Worm (Caenorhabditis elegans) whole organism, young adult: ENCODE measurements around the gene cyp-35A2.

ENCODE experiments used
- B0019.2 ChIP-seq: fragments of 200-800 bp; sonication (Bioruptor generic); conservative IDR thresholded peaks from 2 replicates; pipeline ENCODE4 v1.3.6; 2022; ENCODE audit warnings: missing genetic modification reagents, missing genetic modification characterization, missing compliant biosample characterization
- B0035.1 ChIP-seq: sonication (generic microtip); optimal IDR thresholded peaks from 2 replicates; lab custom pipeline; 2016; ENCODE audit warnings: missing genetic modification characterization, mild to moderate bottlenecking, missing compliant biosample characterization, missing genotype, missing genetic modification reagents
- B0336.3 ChIP-seq: fragments of 200-800 bp; sonication (Bioruptor generic); IDR thresholded peaks from 2 replicates; pipeline ENCODE4 v1.3.6; 2022; ENCODE audit warnings: missing genetic modification characterization, missing compliant biosample characterization
- C06A6.2 ChIP-seq: fragments of 200-800 bp; sonication (Bioruptor generic); conservative IDR thresholded peaks from 2 replicates; pipeline ENCODE4 v1.3.6; 2022; ENCODE audit warnings: missing genetic modification characterization, missing compliant biosample characterization
- C17E4.6 ChIP-seq: fragments of 200-800 bp; sonication (Bioruptor generic); IDR thresholded peaks from 2 replicates; pipeline ENCODE4 v1.3.6; 2022; ENCODE audit warnings: missing genetic modification reagents, missing genetic modification characterization, missing compliant biosample characterization
- F23B12.7 ChIP-seq: sonication (generic microtip); optimal IDR thresholded peaks from 2 replicates; lab custom pipeline; 2017; ENCODE audit warnings: missing genetic modification characterization, mild to moderate bottlenecking, missing compliant biosample characterization, antibody characterized with exemption, moderate library complexity; ENCODE audit not compliant: insufficient read depth
- Y56A3A.18 ChIP-seq: fragments of 200-800 bp; sonication (Bioruptor generic); IDR thresholded peaks from 2 replicates; pipeline ENCODE4 v1.3.6; 2022; ENCODE audit warnings: missing genetic modification reagents, missing genetic modification characterization, missing compliant biosample characterization
- atf-7 ChIP-seq: sonication (generic microtip); optimal IDR thresholded peaks from 2 replicates; lab custom pipeline; 2017; ENCODE audit warnings: mild to moderate bottlenecking, missing genetic modification characterization, missing compliant biosample characterization
- athp-1 ChIP-seq: sonication (generic microtip); optimal IDR thresholded peaks from 2 replicates; lab custom pipeline; 2017; ENCODE audit warnings: mild to moderate bottlenecking, missing genetic modification characterization, missing compliant biosample characterization
- bed-2 ChIP-seq: fragments of 200-800 bp; sonication (Bioruptor generic); IDR thresholded peaks from 2 replicates; pipeline ENCODE4 v1.3.6; 2022; ENCODE audit warnings: missing genetic modification reagents, missing genetic modification characterization, missing compliant biosample characterization
- ceh-100 ChIP-seq: fragments of 200-800 bp; sonication (Bioruptor generic); IDR thresholded peaks from 2 replicates; pipeline ENCODE4 v1.3.6; 2022; ENCODE audit warnings: missing genetic modification reagents, missing genetic modification characterization, missing compliant biosample characterization
- die-1 ChIP-seq: sonication (generic microtip); optimal IDR thresholded peaks from 2 replicates; lab custom pipeline; 2016; ENCODE audit warnings: missing genotype, mild to moderate bottlenecking, missing genetic modification characterization, missing compliant biosample characterization
- dox-1 ChIP-seq: fragments of 200-800 bp; sonication (Bioruptor generic); IDR thresholded peaks from 2 replicates; pipeline ENCODE4 v1.3.6; 2022; ENCODE audit warnings: missing genetic modification reagents, missing genetic modification characterization, missing compliant biosample characterization
- ets-4 ChIP-seq: fragments of 200-800 bp; sonication (Bioruptor generic); optimal IDR thresholded peaks from 2 replicates; lab custom pipeline; 2018; ENCODE audit warnings: mild to moderate bottlenecking, missing genetic modification characterization, missing compliant biosample characterization
- fkh-3 ChIP-seq: sonication (generic microtip); optimal IDR thresholded peaks from 2 replicates; lab custom pipeline; 2016; ENCODE audit warnings: mild to moderate bottlenecking, missing genetic modification characterization, missing compliant biosample characterization
- hlh-12 ChIP-seq: sonication (generic microtip); optimal IDR thresholded peaks from 2 replicates; lab custom pipeline; 2016; ENCODE audit warnings: missing genetic modification characterization, missing compliant biosample characterization
- hlh-26 ChIP-seq: fragments of 200-800 bp; sonication (Bioruptor generic); conservative IDR thresholded peaks from 2 replicates; pipeline ENCODE4 v1.3.6; 2022; ENCODE audit warnings: missing genetic modification reagents, missing genetic modification characterization, missing compliant biosample characterization
- hrde-1 ChIP-seq: sonication (generic microtip); optimal IDR thresholded peaks from 2 replicates; lab custom pipeline; 2016; ENCODE audit warnings: missing genetic modification characterization, mild to moderate bottlenecking, missing compliant biosample characterization, moderate library complexity, missing genotype, missing genetic modification reagents, borderline replicate concordance
- hsf-1 ChIP-seq: fragments of 200-800 bp; sonication (Bioruptor generic); IDR thresholded peaks from 2 replicates; pipeline ENCODE4 v1.3.6; 2022; ENCODE audit warnings: missing genetic modification reagents, missing genetic modification characterization, missing compliant biosample characterization
- let-526 ChIP-seq: fragments of 200-800 bp; sonication (Bioruptor generic); IDR thresholded peaks from 2 replicates; pipeline ENCODE4 v1.3.6; 2022; ENCODE audit warnings: missing genetic modification reagents, missing genetic modification characterization, missing compliant biosample characterization
- lin-40 ChIP-seq: sonication (generic microtip); optimal IDR thresholded peaks from 2 replicates; lab custom pipeline; 2016; ENCODE audit warnings: missing genetic modification characterization, mild to moderate bottlenecking, missing compliant biosample characterization, missing genotype, missing genetic modification reagents
- lin-54 ChIP-seq: fragments of 200-800 bp; sonication (Bioruptor generic); optimal IDR thresholded peaks from 2 replicates; lab custom pipeline; 2018; ENCODE audit warnings: mild to moderate bottlenecking, missing genetic modification characterization, missing compliant biosample characterization
- lsy-27 ChIP-seq: sonication (generic microtip); optimal IDR thresholded peaks from 2 replicates; lab custom pipeline; 2017; ENCODE audit warnings: missing genetic modification characterization, mild to moderate bottlenecking, missing compliant biosample characterization, antibody characterized with exemption, missing genotype, borderline replicate concordance; ENCODE audit not compliant: insufficient read depth
- madf-8 ChIP-seq: fragments of 200-800 bp; sonication (Bioruptor generic); conservative IDR thresholded peaks from 2 replicates; pipeline ENCODE4 v1.3.6; 2022; ENCODE audit warnings: missing genetic modification reagents, missing genetic modification characterization, missing compliant biosample characterization
- mcd-1 ChIP-seq: fragments of 200-800 bp; sonication (Bioruptor generic); IDR thresholded peaks from 2 replicates; pipeline ENCODE4 v1.3.6; 2022; ENCODE audit warnings: missing genetic modification reagents, missing genetic modification characterization, missing compliant biosample characterization
- nfya-1 ChIP-seq: sonication (generic microtip); optimal IDR thresholded peaks from 2 replicates; lab custom pipeline; 2017; ENCODE audit warnings: antibody characterized with exemption, missing compliant biosample characterization, missing genetic modification characterization, borderline replicate concordance; ENCODE audit not compliant: insufficient read depth
- nfya-2 ChIP-seq: fragments of 200-800 bp; sonication (Bioruptor generic); IDR thresholded peaks from 2 replicates; pipeline ENCODE4 v1.3.6; 2022; ENCODE audit warnings: missing genetic modification reagents, missing genetic modification characterization, missing compliant biosample characterization
- nhr-80 ChIP-seq: sonication (generic microtip); optimal IDR thresholded peaks from 2 replicates; lab custom pipeline; 2016; ENCODE audit warnings: missing genetic modification characterization, missing compliant biosample characterization
- nhr-90 ChIP-seq: sonication (generic microtip); optimal IDR thresholded peaks from 2 replicates; lab custom pipeline; 2016; ENCODE audit warnings: missing genotype, mild to moderate bottlenecking, missing genetic modification characterization, missing compliant biosample characterization
- pbrm-1 ChIP-seq: fragments of 200-800 bp; sonication (Bioruptor generic); IDR thresholded peaks from 2 replicates; pipeline ENCODE4 v1.3.6; 2022; ENCODE audit warnings: missing genetic modification reagents, missing genetic modification characterization, missing compliant biosample characterization
- rcor-1 ChIP-seq: fragments of 200-800 bp; sonication (Bioruptor generic); IDR thresholded peaks from 2 replicates; pipeline ENCODE4 v1.3.6; 2022; ENCODE audit warnings: missing genetic modification reagents, missing genetic modification characterization, missing compliant biosample characterization
- repo-1 ChIP-seq: sonication (generic microtip); optimal IDR thresholded peaks from 2 replicates; lab custom pipeline; 2017; ENCODE audit warnings: mild to moderate bottlenecking, missing genetic modification characterization, missing compliant biosample characterization
- sdz-38 ChIP-seq: sonication (generic microtip); optimal IDR thresholded peaks from 2 replicates; lab custom pipeline; 2016; ENCODE audit warnings: missing genotype, missing genetic modification characterization, missing compliant biosample characterization
- snpc-4 ChIP-seq, 5 experiments: fragments of 150-350 bp in 1 of 5; sonication (generic microtip) in 4 of 5; optimal IDR thresholded peaks; 2 replicates each; lab custom pipeline; 2014 to 2018; ENCODE audit warnings: missing genetic modification characterization in 5 of 5, missing biosample characterization in 3 of 5, antibody characterized with exemption in 2 of 5, mild to moderate bottlenecking in 2 of 5, missing compliant biosample characterization in 2 of 5, missing genotype in 2 of 5, moderate library complexity in 2 of 5, missing genetic modification reagents in 1 of 5
- somi-1 ChIP-seq: fragments of 200-800 bp; sonication (Bioruptor generic); optimal IDR thresholded peaks from 2 replicates; lab custom pipeline; 2018; ENCODE audit warnings: mild to moderate bottlenecking, missing genetic modification characterization, missing compliant biosample characterization
- sptf-2 ChIP-seq: fragments of 200-800 bp; sonication (Bioruptor generic); optimal IDR thresholded peaks from 2 replicates; lab custom pipeline; 2018; ENCODE audit warnings: mild to moderate bottlenecking, missing genetic modification characterization, missing compliant biosample characterization
- tbp1 ChIP-seq: fragments of 200-800 bp; sonication (Bioruptor generic); optimal IDR thresholded peaks from 2 replicates; lab custom pipeline; 2018; ENCODE audit warnings: mild to moderate bottlenecking, missing genetic modification characterization, missing compliant biosample characterization
- zfh-2 ChIP-seq: fragments of 200-800 bp; sonication (Bioruptor generic); conservative IDR thresholded peaks from 2 replicates; pipeline ENCODE4 v1.3.6; 2022; ENCODE audit warnings: missing genetic modification reagents, missing genetic modification characterization, missing compliant biosample characterization
- zim-3 ChIP-seq: sonication (generic microtip); optimal IDR thresholded peaks from 2 replicates; lab custom pipeline; 2017; ENCODE audit warnings: mild to moderate bottlenecking, missing genetic modification characterization, moderate library complexity, missing compliant biosample characterization
- ztf-26 ChIP-seq: sonication (generic microtip); optimal IDR thresholded peaks from 2 replicates; lab custom pipeline; 2017; ENCODE audit warnings: missing genetic modification characterization, missing compliant biosample characterization
- ztf-3 ChIP-seq: fragments of 200-800 bp; sonication (Bioruptor generic); optimal IDR thresholded peaks from 2 replicates; lab custom pipeline; 2018; ENCODE audit warnings: mild to moderate bottlenecking, missing genetic modification characterization, missing compliant biosample characterization

The cyp-35A2 gene

DNA sequence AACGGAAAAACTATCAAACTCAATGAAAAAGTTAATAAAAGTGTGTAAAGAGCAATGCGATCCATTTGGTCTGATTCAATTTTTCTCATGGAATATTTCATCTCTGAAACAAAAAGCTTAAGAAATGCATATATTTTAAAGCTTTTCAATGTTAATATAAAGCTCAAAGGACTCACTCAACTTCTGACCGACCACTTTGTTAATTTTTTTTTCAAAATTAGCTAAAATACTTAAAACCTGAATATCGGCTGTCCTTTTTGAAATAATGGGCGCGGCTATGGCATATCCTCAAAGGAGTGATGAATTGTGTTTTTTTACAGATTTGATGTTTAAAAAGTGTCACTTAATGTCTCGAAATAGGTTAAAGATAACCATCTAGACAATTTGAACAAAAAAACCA lies 25.8 kb upstream of the cyp-35A2 start, which contains the start of gene C02H6.1:
Gene C02H6.1, minus strand, starts transcription at position 101 of the 400 bp plus-strand sequence.
- no peak for TF ChIP-seq rcor-1 (GFP tag; lab: Robert Waterston, UW)
- TF ChIP-seq, all 124 proteins: peak for 0

DNA sequence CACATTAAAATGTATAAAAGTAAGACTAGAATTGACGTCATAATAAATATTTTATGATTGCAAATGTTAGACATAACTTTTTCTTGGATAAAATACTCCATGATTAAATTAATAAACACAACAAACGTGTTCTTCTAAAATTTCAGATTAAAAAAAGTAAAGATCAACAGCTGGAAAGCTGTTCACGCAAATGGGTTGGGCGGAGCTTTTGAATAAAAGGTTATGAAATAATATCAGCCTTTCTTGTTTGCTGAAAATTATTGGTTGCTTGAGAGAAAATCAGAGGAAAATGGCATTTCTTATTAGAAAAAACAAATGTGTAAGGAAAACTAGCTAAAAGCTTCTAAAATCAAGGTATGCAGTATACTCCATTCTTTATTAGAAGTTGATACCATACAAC lies 23.8 kb upstream of the cyp-35A2 start, which contains the start of gene C02H6.3:
Gene C02H6.3, minus strand, starts transcription at position 101 of the 400 bp plus-strand sequence.
- TF ChIP-seq fkh-3 (tag; lab: Kevin White, UChicago) (no peak), somi-1 (GFP tag; lab: Kevin White, UChicago) (no peak), madf-8 (GFP tag; lab: Robert Waterston, UW) (no peak), zim-3 (tag; lab: Kevin White, UChicago) (no peak), sptf-2 (GFP tag; lab: Kevin White, UChicago) (no peak), sdz-38 (tag; lab: Kevin White, UChicago) (no peak), ztf-26 (no peak), snpc-4 (GFP tag; optimal IDR thresholded peaks at IDR 0.05; lab: Kevin White, UChicago) (no peak), snpc-4 (tag; optimal IDR thresholded peaks at IDR 0.05; lab: Kevin White, UChicago) (no peak), pbrm-1 (GFP tag; lab: Robert Waterston, UW) (no peak), C06A6.2 (GFP tag; lab: Robert Waterston, UW) (no peak), B0019.2 (no peak), zfh-2 (GFP tag; lab: Robert Waterston, UW) (no peak), C17E4.6 (no peak), atf-7 (tag; lab: Kevin White, UChicago) (no peak)

DNA sequence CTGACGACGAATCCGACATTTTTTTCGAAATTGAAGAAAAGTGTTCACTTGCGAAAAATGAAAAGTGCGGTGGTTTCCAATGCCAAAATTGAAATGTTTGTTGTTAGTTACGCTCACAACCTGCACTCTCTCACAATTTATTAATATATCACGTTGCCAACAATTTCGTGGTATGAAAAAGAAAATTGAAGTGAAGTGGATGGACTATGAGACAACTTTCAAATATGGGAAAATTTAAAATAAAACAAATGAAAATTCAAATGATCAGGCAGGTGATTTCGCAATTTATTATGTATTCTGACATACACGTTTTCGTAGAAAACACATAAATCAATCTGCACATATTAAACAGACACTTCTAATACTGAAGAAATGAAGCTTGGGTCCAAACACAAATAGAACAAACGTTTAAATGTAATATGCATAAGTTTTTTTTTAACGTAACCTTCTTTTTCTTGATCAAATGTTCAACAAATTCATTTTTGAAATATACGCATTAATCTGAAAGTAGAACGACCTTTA lies 22.1 kb upstream of the cyp-35A2 start, which contains the start of gene srp-6:
Gene srp-6, minus strand, starts transcription at position 51 of the 522 bp plus-strand sequence.
- no peak for TF ChIP-seq ztf-26
- TF ChIP-seq nhr-90 (tag; lab: Kevin White, UChicago), result no peak
- TF ChIP-seq ets-4 (GFP tag; lab: Kevin White, UChicago), result no peak
- TF ChIP-seq ztf-3 (GFP tag; lab: Kevin White, UChicago), result no peak
- no peak for TF ChIP-seq nfya-2 (GFP tag; lab: Robert Waterston, UW)
- TF ChIP-seq lin-54 (GFP tag; lab: Kevin White, UChicago), result no peak
- no peak for TF ChIP-seq dox-1 (GFP tag; lab: Robert Waterston, UW)
- TF ChIP-seq hsf-1 (GFP tag; lab: Robert Waterston, UW), result no peak
- TF ChIP-seq die-1, result no peak
- no peak for TF ChIP-seq F23B12.7
- TF ChIP-seq tbp1 (GFP tag; lab: Kevin White, UChicago), result no peak
- TF ChIP-seq zim-3 (tag; lab: Kevin White, UChicago), result no peak
- TF ChIP-seq hlh-26 (GFP tag; lab: Robert Waterston, UW), result no peak
- no peak for TF ChIP-seq hlh-12 (tag; lab: Kevin White, UChicago)
- TF ChIP-seq nhr-80 (tag; lab: Kevin White, UChicago), result no peak
- no peak for TF ChIP-seq snpc-4 (GFP tag; optimal IDR thresholded peaks at IDR 0.05; lab: Kevin White, UChicago)
- no peak for TF ChIP-seq snpc-4 (tag; optimal IDR thresholded peaks at IDR 0.05; lab: Kevin White, UChicago)
- TF ChIP-seq B0336.3 (GFP tag; lab: Robert Waterston, UW), result no peak
- TF ChIP-seq repo-1 (tag; lab: Kevin White, UChicago), result no peak

DNA sequence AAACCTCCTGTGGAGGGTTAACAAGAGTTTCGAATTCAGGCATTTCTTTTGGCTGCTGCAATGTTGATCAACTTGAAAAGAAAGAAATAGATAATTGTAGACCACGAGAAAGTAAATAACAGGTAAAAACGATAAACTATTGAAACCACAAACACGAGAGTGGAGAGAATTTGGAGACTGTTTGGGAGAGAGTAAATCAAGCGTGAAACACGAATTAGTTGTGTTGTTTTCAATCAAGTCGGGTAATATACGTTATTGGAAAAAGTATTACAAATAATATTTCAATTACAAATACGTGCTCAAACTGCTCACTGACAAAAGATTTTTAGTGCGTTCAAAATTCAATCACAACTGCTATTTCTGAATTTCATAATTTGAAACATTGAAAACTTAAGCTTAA lies 17.0 kb upstream of the cyp-35A2 start, which contains the start of gene C03G6.17:
Gene C03G6.17, minus strand, starts transcription at position 101 of the 400 bp plus-strand sequence.
- no peak for TF ChIP-seq lsy-27 (tag; lab: Kevin White, UChicago)
- no peak for TF ChIP-seq Y56A3A.18
- TF ChIP-seq B0035.1, result no peak
- TF ChIP-seq athp-1, result no peak
- TF ChIP-seq mcd-1 (GFP tag; lab: Robert Waterston, UW), result no peak
- no peak for TF ChIP-seq C17E4.6
- TF ChIP-seq rcor-1 (GFP tag; lab: Robert Waterston, UW), result no peak
- TF ChIP-seq lin-40 (tag; lab: Kevin White, UChicago), result no peak
- no peak for TF ChIP-seq let-526 (GFP tag; lab: Robert Waterston, UW)
- TF ChIP-seq hrde-1, result no peak
- TF ChIP-seq sdz-38 (tag; lab: Kevin White, UChicago), result no peak
- no peak for TF ChIP-seq sptf-2 (GFP tag; lab: Kevin White, UChicago)
- no peak for TF ChIP-seq nfya-1 (tag; lab: Kevin White, UChicago)
- no peak for TF ChIP-seq ceh-100 (GFP tag; lab: Robert Waterston, UW)
- TF ChIP-seq hsf-1 (GFP tag; lab: Robert Waterston, UW), result no peak
- TF ChIP-seq bed-2, result no peak
